Fruit fly (Drosophila melanogaster): ENCODE measurements around the gene Cpr62Ba.

DNA sequence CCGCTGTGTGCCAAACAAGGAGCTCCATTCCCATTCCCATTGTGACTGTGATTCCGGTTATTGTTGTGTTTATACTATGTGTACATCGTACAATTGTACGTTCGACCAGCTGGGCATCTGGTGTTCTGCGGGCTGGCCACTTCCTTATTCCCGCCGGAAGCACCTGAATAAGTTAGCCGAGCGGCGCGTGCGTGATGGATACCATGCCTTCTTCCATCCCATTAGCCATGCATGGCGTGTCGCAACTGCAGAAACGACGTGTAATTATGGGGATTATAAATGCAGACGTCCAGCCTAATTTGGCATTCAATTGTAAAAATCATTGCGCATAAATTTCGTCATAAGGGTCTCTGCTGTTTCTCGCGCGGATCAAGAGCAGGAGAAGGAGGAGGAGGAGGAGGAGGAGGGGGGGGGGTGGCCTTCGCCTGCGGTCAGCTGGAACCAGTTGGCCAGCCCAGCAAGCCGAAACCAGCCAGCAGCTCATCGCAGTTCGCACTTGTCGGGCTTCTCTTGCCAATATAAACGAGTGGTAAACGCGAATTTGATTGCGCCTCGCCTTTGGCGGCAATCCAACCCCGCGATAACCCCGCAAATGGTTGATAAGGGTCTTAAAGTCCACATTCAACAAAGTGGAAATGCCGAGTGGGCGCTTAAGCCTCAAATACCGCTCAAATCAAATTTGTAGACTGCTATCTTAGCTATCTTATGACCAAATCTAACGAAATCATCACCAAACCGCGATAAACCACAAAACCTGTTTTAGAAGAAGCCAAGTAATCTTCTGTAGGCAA is 34.6 kb upstream of the Cpr62Ba start:
- no peak for TF ChIP-seq CG8478 (optimal IDR thresholded peaks at IDR 0.05)
- no peak for TF ChIP-seq CTCF (optimal IDR thresholded peaks at IDR 0.05)
